Worm (Caenorhabditis elegans) whole organism, L1 larva: ENCODE data around the gene T20D4.10.
"Not testable (repeated sequence)": the region's sequence is repeated elsewhere in the genome, so short reads cannot be mapped to it uniquely, and the experiment has no call there.

Experiments
- Y116A8C.19 ChIP-seq: sonication (generic microtip); optimal IDR thresholded peaks from 2 replicates; lab custom pipeline; 2016; ENCODE audit warnings: missing compliant biosample characterization, missing genetic modification characterization, borderline replicate concordance
- ama-1 ChIP-seq: fragments of 150-350 bp; optimal IDR thresholded peaks from 2 replicates; lab custom pipeline; 2014
- ceh-8 ChIP-seq: fragments of 200-800 bp; sonication (Bioruptor generic); optimal IDR thresholded peaks from 2 replicates; lab custom pipeline; 2018; ENCODE audit warnings: mild to moderate bottlenecking, missing genetic modification characterization, moderate library complexity, missing compliant biosample characterization
- ceh-82 ChIP-seq, 3 experiments: fragments of 150-350 bp in 1 of 3; sonication (generic microtip) in 2 of 3; optimal IDR thresholded peaks; 2 replicates each; lab custom pipeline; 2014 to 2017; ENCODE audit warnings: missing biosample characterization in 3 of 3, missing genetic modification characterization in 3 of 3
- ceh-90 ChIP-seq: sonication (generic microtip); optimal IDR thresholded peaks from 2 replicates; lab custom pipeline; 2016; ENCODE audit warnings: missing genetic modification characterization, missing compliant biosample characterization
- ces-1 ChIP-seq: fragments of 150-350 bp; optimal IDR thresholded peaks from 2 replicates; lab custom pipeline; 2014; ENCODE audit warnings: missing biosample characterization, missing genetic modification reagents, missing genetic modification characterization
- dpl-1 ChIP-seq, 3 experiments: fragments of 150-350 bp in 2 of 3; sonication (generic microtip) in 1 of 3; optimal IDR thresholded peaks; 2 replicates each; lab custom pipeline; 2014 to 2017; ENCODE audit warnings: missing biosample characterization in 3 of 3, missing genetic modification characterization in 3 of 3, missing genetic modification reagents in 3 of 3
- efl-1 ChIP-seq, 4 experiments: fragments of 150-350 bp; optimal IDR thresholded peaks in 3 of 4; peaks in 1 of 4; 1 replicate in 1 of 4; 2 replicates in 3 of 4; lab custom pipeline; 2014; ENCODE audit warnings: missing biosample characterization in 2 of 4, missing genetic modification characterization in 2 of 4, missing genetic modification reagents in 2 of 4
- efl-3 ChIP-seq: fragments of 200-800 bp; sonication (Bioruptor generic); optimal IDR thresholded peaks from 2 replicates; lab custom pipeline; 2018; ENCODE audit warnings: mild to moderate bottlenecking, missing genetic modification characterization, missing compliant biosample characterization
- fkh-10 ChIP-seq: sonication (generic microtip); optimal IDR thresholded peaks from 2 replicates; lab custom pipeline; 2017; ENCODE audit warnings: missing biosample characterization, missing genetic modification reagents, missing genetic modification characterization
- hlh-17 ChIP-seq: fragments of 200-800 bp; sonication (Bioruptor generic); optimal IDR thresholded peaks from 2 replicates; lab custom pipeline; 2018; ENCODE audit warnings: missing genetic modification characterization, mild to moderate bottlenecking, missing compliant biosample characterization, moderate library complexity, borderline replicate concordance
- hpl-2 ChIP-seq: fragments of 150-350 bp; optimal IDR thresholded peaks from 2 replicates; lab custom pipeline; 2014; ENCODE audit warnings: missing biosample characterization, missing genetic modification reagents, missing genetic modification characterization
- lin-14 ChIP-seq: fragments of 200-800 bp; sonication (Bioruptor generic); optimal IDR thresholded peaks from 2 replicates; lab custom pipeline; 2018; ENCODE audit warnings: mild to moderate bottlenecking, missing genetic modification characterization, moderate library complexity, missing compliant biosample characterization
- lin-39 ChIP-seq: fragments of 150-350 bp; optimal IDR thresholded peaks from 2 replicates; lab custom pipeline; 2014; ENCODE audit warnings: missing biosample characterization, missing genetic modification reagents, missing genetic modification characterization
- lsy-2 ChIP-seq, 2 experiments: fragments of 150-350 bp; optimal IDR thresholded peaks; 2 replicates each; lab custom pipeline; 2014; ENCODE audit warnings: missing biosample characterization in 2 of 2, missing genetic modification characterization in 2 of 2
- nhr-12 ChIP-seq: sonication (generic microtip); optimal IDR thresholded peaks from 2 replicates; lab custom pipeline; 2017; ENCODE audit warnings: missing biosample characterization, missing genetic modification characterization
- nhr-71 ChIP-seq: sonication (generic microtip); optimal IDR thresholded peaks from 2 replicates; lab custom pipeline; 2016; ENCODE audit warnings: mild to moderate bottlenecking, missing genetic modification characterization, moderate library complexity, missing compliant biosample characterization
- nhr-77 ChIP-seq: fragments of 150-350 bp; optimal IDR thresholded peaks from 2 replicates; lab custom pipeline; 2014; ENCODE audit warnings: missing biosample characterization, missing genetic modification characterization
- nhr-84 ChIP-seq: sonication (generic microtip); optimal IDR thresholded peaks from 2 replicates; lab custom pipeline; 2017; ENCODE audit warnings: missing biosample characterization, missing genetic modification characterization
- nhr-85 ChIP-seq: sonication (generic microtip); peaks from one replicate; lab custom pipeline; 2016; ENCODE audit warnings: missing genetic modification characterization, inconsistent platforms, missing compliant biosample characterization
- nhr-90 ChIP-seq: sonication (generic microtip); optimal IDR thresholded peaks from 2 replicates; lab custom pipeline; 2016; ENCODE audit warnings: mild to moderate bottlenecking, missing genetic modification characterization, missing compliant biosample characterization; ENCODE audit not compliant: poor library complexity
- rnt-1 ChIP-seq: sonication (generic microtip); optimal IDR thresholded peaks from 2 replicates; lab custom pipeline; 2016; ENCODE audit warnings: mild to moderate bottlenecking, missing genetic modification characterization, moderate library complexity, missing compliant biosample characterization
- skn-1 ChIP-seq: fragments of 150-350 bp; optimal IDR thresholded peaks from 2 replicates; lab custom pipeline; 2014; ENCODE audit warnings: missing biosample characterization, missing genetic modification characterization
- snu-23 ChIP-seq: sonication (generic microtip); optimal IDR thresholded peaks from 2 replicates; lab custom pipeline; 2016; ENCODE audit warnings: missing genetic modification characterization, missing compliant biosample characterization
- sox-4 ChIP-seq: sonication (generic microtip); optimal IDR thresholded peaks from 2 replicates; lab custom pipeline; 2016; ENCODE audit warnings: missing genetic modification characterization, missing compliant biosample characterization
- swsn-7 ChIP-seq: sonication (generic microtip); optimal IDR thresholded peaks from 2 replicates; lab custom pipeline; 2016; ENCODE audit warnings: missing genetic modification characterization, missing compliant biosample characterization
- tbx-2 ChIP-seq: sonication (generic microtip); optimal IDR thresholded peaks from 2 replicates; lab custom pipeline; 2016; ENCODE audit warnings: missing genetic modification characterization, missing compliant biosample characterization
- tlp-1 ChIP-seq: fragments of 150-350 bp; optimal IDR thresholded peaks from 2 replicates; lab custom pipeline; 2014; ENCODE audit warnings: missing biosample characterization, missing genetic modification characterization
- unc-130 ChIP-seq: fragments of 150-350 bp; optimal IDR thresholded peaks from 2 replicates; lab custom pipeline; 2017; ENCODE audit warnings: missing biosample characterization, missing genetic modification characterization, inconsistent platforms
- unc-62 ChIP-seq: fragments of 150-350 bp; optimal IDR thresholded peaks from 2 replicates; lab custom pipeline; 2014; ENCODE audit warnings: missing biosample characterization, missing genetic modification reagents, missing genetic modification characterization
- vab-15 ChIP-seq: sonication (generic microtip); optimal IDR thresholded peaks from 2 replicates; lab custom pipeline; 2017; ENCODE audit warnings: missing genotype, mild to moderate bottlenecking, missing genetic modification characterization, missing compliant biosample characterization
- zip-4 ChIP-seq: fragments of 200-800 bp; sonication (Bioruptor generic); optimal IDR thresholded peaks from 2 replicates; lab custom pipeline; 2018; ENCODE audit warnings: mild to moderate bottlenecking, missing genetic modification characterization, moderate library complexity, missing compliant biosample characterization
- ztf-4 ChIP-seq: fragments of 150-350 bp; optimal IDR thresholded peaks from 2 replicates; lab custom pipeline; 2014; ENCODE audit warnings: missing biosample characterization, missing genetic modification characterization

The T20D4.10 gene

ce11 chrV:3399952-3400351 lies at the start of gene T20D4.10:
TSS of gene T20D4.10 (plus strand) at chrV:3400252.
- not testable (repeated sequence) for TF ChIP-seq lin-39 (tag; lab: Kevin White, UChicago); dpl-1 (GFP tag; optimal IDR thresholded peaks at IDR 0.05; lab: Kevin White, UChicago); zip-4

ce11 chrV:3351266-3351665 lies 48.8 kb upstream of the T20D4.10 start, which contains the start of gene str-63:
TSS of gene str-63 (plus strand) at chrV:3351566.
- TF ChIP-seq rnt-1 (tag; lab: Kevin White, UChicago) (no peak), snu-23 (GFP tag; lab: Kevin White, UChicago) (no peak), tbx-2 (tag; lab: Kevin White, UChicago) (no peak), nhr-12 (tag; lab: Kevin White, UChicago) (no peak), nhr-77 (tag; lab: Kevin White, UChicago) (no peak), Y116A8C.19 (tag; lab: Kevin White, UChicago) (no peak), swsn-7 (no peak), unc-130 (tag; lab: Kevin White, UChicago) (no peak)

- TF ChIP-seq fkh-10 (GFP tag; lab: Kevin White, UChicago) (no peak), tbx-2 (tag; lab: Kevin White, UChicago) (no peak), hlh-17 (GFP tag; lab: Kevin White, UChicago) (no peak), sox-4 (tag; lab: Kevin White, UChicago) (no peak)
Observed at ce11 chrV:3352925-3353324, 47.1 kb upstream of the T20D4.10 start, which contains the start of gene C17B7.12. TSS of gene C17B7.12 (plus strand) at chrV:3353225.

- TF ChIP-seq nhr-85 (tag; lab: Kevin White, UChicago): peak; percentile 67
- TF ChIP-seq ztf-4 (tag; lab: Kevin White, UChicago): no peak
- peak; percentile 13 for TF ChIP-seq lin-14 (GFP tag; lab: Kevin White, UChicago)
Observed at ce11 chrV:3355544-3355943, 44.5 kb upstream of the T20D4.10 start.

ce11 chrV:3357106-3357505 lies 42.9 kb upstream of the T20D4.10 start, which contains the start of gene scrm-3:
TSS of gene scrm-3 (minus strand) at chrV:3357206.
- no peak for TF ChIP-seq sox-4 (tag; lab: Kevin White, UChicago)
- no peak for TF ChIP-seq vab-15
- TF ChIP-seq efl-1 (optimal IDR thresholded peaks at IDR 0.05; lab: Kevin White, UChicago): no peak
- TF ChIP-seq efl-1 (GFP tag; optimal IDR thresholded peaks at IDR 0.05 in 1 of 2; lab: Kevin White, UChicago): no peak
- TF ChIP-seq nhr-90 (tag; lab: Kevin White, UChicago): no peak
- no peak for TF ChIP-seq lin-14 (GFP tag; lab: Kevin White, UChicago)
- no peak for TF ChIP-seq hpl-2
- no peak for TF ChIP-seq unc-62 (GFP tag; lab: Kevin White, UChicago)
- TF ChIP-seq lsy-2 (tag; optimal IDR thresholded peaks at IDR 0.05; lab: Kevin White, UChicago): no peak
- TF ChIP-seq nhr-85 (tag; lab: Kevin White, UChicago): no peak
- TF ChIP-seq nhr-84 (tag; lab: Kevin White, UChicago): no peak
- no peak for TF ChIP-seq efl-3 (GFP tag; lab: Kevin White, UChicago)
- no peak for TF ChIP-seq lin-39 (tag; lab: Kevin White, UChicago)
- TF ChIP-seq ces-1 (GFP tag; lab: Kevin White, UChicago): no peak
- TF ChIP-seq ama-1 (lab: Kevin White, UChicago): no peak
- TF ChIP-seq ceh-8 (GFP tag; lab: Kevin White, UChicago): no peak
- no peak for TF ChIP-seq nhr-71 (tag; lab: Kevin White, UChicago)
- no peak for TF ChIP-seq nhr-77 (tag; lab: Kevin White, UChicago)
- TF ChIP-seq tlp-1 (tag; lab: Kevin White, UChicago): no peak

- TF ChIP-seq lin-14 (GFP tag; lab: Kevin White, UChicago) (no peak), ceh-82 (tag; optimal IDR thresholded peaks at IDR 0.05; lab: Kevin White, UChicago) (no peak), ceh-90 (tag; lab: Kevin White, UChicago) (no peak), zip-4 (no peak), nhr-85 (tag; lab: Kevin White, UChicago) (no peak), skn-1 (no peak)
Observed at ce11 chrV:3358267-3358666, 41.8 kb upstream of the T20D4.10 start, which contains the start of gene C04E12.5. TSS of gene C04E12.5 (plus strand) at chrV:3358567.
